Worm (Caenorhabditis elegans) whole organism, young adult: Measurements from ENCODE around the gene msra-1.

ENCODE experiments used
- B0019.2 ChIP-seq: fragments of 200-800 bp; sonication (Bioruptor generic); conservative IDR thresholded peaks from 2 replicates; pipeline ENCODE4 v1.3.6; 2022; ENCODE audit warnings: missing genetic modification reagents, missing genetic modification characterization, missing compliant biosample characterization
- C06A6.2 ChIP-seq: fragments of 200-800 bp; sonication (Bioruptor generic); conservative IDR thresholded peaks from 2 replicates; pipeline ENCODE4 v1.3.6; 2022; ENCODE audit warnings: missing genetic modification characterization, missing compliant biosample characterization
- F10E7.11 ChIP-seq: sonication (generic microtip); optimal IDR thresholded peaks from 2 replicates; lab custom pipeline; 2017; ENCODE audit warnings: mild to moderate bottlenecking, missing genetic modification characterization, moderate library complexity, missing compliant biosample characterization
- F22D6.2 ChIP-seq: sonication (generic microtip); optimal IDR thresholded peaks from 2 replicates; lab custom pipeline; 2016; ENCODE audit warnings: mild to moderate bottlenecking, missing genetic modification characterization, missing compliant biosample characterization
- F23B12.7 ChIP-seq: sonication (generic microtip); optimal IDR thresholded peaks from 2 replicates; lab custom pipeline; 2017; ENCODE audit warnings: missing genetic modification characterization, mild to moderate bottlenecking, missing compliant biosample characterization, antibody characterized with exemption, moderate library complexity; ENCODE audit not compliant: insufficient read depth
- F57C9.4 ChIP-seq: sonication (generic microtip); optimal IDR thresholded peaks from 2 replicates; lab custom pipeline; 2017; ENCODE audit warnings: mild to moderate bottlenecking, missing genetic modification characterization, missing compliant biosample characterization
- K11D2.4 ChIP-seq: fragments of 200-800 bp; sonication (Bioruptor generic); IDR thresholded peaks from 2 replicates; pipeline ENCODE4 v1.3.6; 2022; ENCODE audit warnings: missing genetic modification reagents, missing genetic modification characterization, missing compliant biosample characterization
- Y53G8AR.9 ChIP-seq: fragments of 200-800 bp; sonication (Bioruptor generic); conservative IDR thresholded peaks from 2 replicates; pipeline ENCODE4 v1.3.6; 2022; ENCODE audit warnings: missing genetic modification reagents, missing genetic modification characterization, missing compliant biosample characterization
- Y56A3A.18 ChIP-seq: fragments of 200-800 bp; sonication (Bioruptor generic); IDR thresholded peaks from 2 replicates; pipeline ENCODE4 v1.3.6; 2022; ENCODE audit warnings: missing genetic modification reagents, missing genetic modification characterization, missing compliant biosample characterization
- aptf-3 ChIP-seq: fragments of 200-800 bp; sonication (Bioruptor generic); IDR thresholded peaks from 2 replicates; pipeline ENCODE4 v1.3.6; 2022; ENCODE audit warnings: missing genetic modification characterization, missing compliant biosample characterization
- atf-7 ChIP-seq: sonication (generic microtip); optimal IDR thresholded peaks from 2 replicates; lab custom pipeline; 2017; ENCODE audit warnings: mild to moderate bottlenecking, missing genetic modification characterization, missing compliant biosample characterization
- attf-6 ChIP-seq: fragments of 200-800 bp; sonication (Bioruptor generic); IDR thresholded peaks from 2 replicates; pipeline ENCODE4 v1.3.6; 2022; ENCODE audit warnings: missing genetic modification reagents, missing genetic modification characterization, missing compliant biosample characterization
- bed-2 ChIP-seq: fragments of 200-800 bp; sonication (Bioruptor generic); IDR thresholded peaks from 2 replicates; pipeline ENCODE4 v1.3.6; 2022; ENCODE audit warnings: missing genetic modification reagents, missing genetic modification characterization, missing compliant biosample characterization
- ceh-27 ChIP-seq: fragments of 200-800 bp; sonication (Bioruptor generic); optimal IDR thresholded peaks from 2 replicates; lab custom pipeline; 2018; ENCODE audit warnings: mild to moderate bottlenecking, missing genetic modification characterization, moderate library complexity, missing compliant biosample characterization
- ceh-40 ChIP-seq: fragments of 200-800 bp; sonication (Bioruptor generic); IDR thresholded peaks from 2 replicates; pipeline ENCODE4 v1.3.6; 2022; ENCODE audit warnings: missing genetic modification characterization, missing compliant biosample characterization
- chd-7 ChIP-seq: sonication (generic microtip); optimal IDR thresholded peaks from 2 replicates; lab custom pipeline; 2016; ENCODE audit warnings: mild to moderate bottlenecking, missing genetic modification characterization, moderate library complexity, missing compliant biosample characterization
- dox-1 ChIP-seq: fragments of 200-800 bp; sonication (Bioruptor generic); IDR thresholded peaks from 2 replicates; pipeline ENCODE4 v1.3.6; 2022; ENCODE audit warnings: missing genetic modification reagents, missing genetic modification characterization, missing compliant biosample characterization
- dpff-1 ChIP-seq: sonication (generic microtip); optimal IDR thresholded peaks from 2 replicates; lab custom pipeline; 2017; ENCODE audit warnings: mild to moderate bottlenecking, missing genetic modification characterization, missing compliant biosample characterization
- efl-1 ChIP-seq: fragments of 150-350 bp; optimal IDR thresholded peaks from 2 replicates; lab custom pipeline; 2014; ENCODE audit warnings: missing biosample characterization, missing genetic modification reagents, missing genetic modification characterization
- ekl-4 ChIP-seq: fragments of 200-800 bp; sonication (Bioruptor generic); IDR thresholded peaks from 2 replicates; pipeline ENCODE4 v1.3.6; 2022; ENCODE audit warnings: missing genetic modification reagents, missing genetic modification characterization, missing compliant biosample characterization
- gei-17 ChIP-seq: fragments of 200-800 bp; sonication (Bioruptor generic); optimal IDR thresholded peaks from 2 replicates; lab custom pipeline; 2018; ENCODE audit warnings: mild to moderate bottlenecking, missing genetic modification characterization, missing compliant biosample characterization
- lin-35 ChIP-seq, 3 experiments: fragments of 150-350 bp in 2 of 3; sonication (generic microtip) in 1 of 3; optimal IDR thresholded peaks; 2 replicates each; lab custom pipeline; 2014 to 2018; ENCODE audit warnings: missing biosample characterization in 3 of 3, missing genetic modification characterization in 3 of 3, missing genetic modification reagents in 3 of 3
- lin-40 ChIP-seq: sonication (generic microtip); optimal IDR thresholded peaks from 2 replicates; lab custom pipeline; 2016; ENCODE audit warnings: missing genetic modification characterization, mild to moderate bottlenecking, missing compliant biosample characterization, missing genotype, missing genetic modification reagents
- lin-54 ChIP-seq: fragments of 200-800 bp; sonication (Bioruptor generic); optimal IDR thresholded peaks from 2 replicates; lab custom pipeline; 2018; ENCODE audit warnings: mild to moderate bottlenecking, missing genetic modification characterization, missing compliant biosample characterization
- lsy-27 ChIP-seq: sonication (generic microtip); optimal IDR thresholded peaks from 2 replicates; lab custom pipeline; 2017; ENCODE audit warnings: missing genetic modification characterization, mild to moderate bottlenecking, missing compliant biosample characterization, antibody characterized with exemption, missing genotype, borderline replicate concordance; ENCODE audit not compliant: insufficient read depth
- madf-10 ChIP-seq: sonication (generic microtip); optimal IDR thresholded peaks from 2 replicates; lab custom pipeline; 2016; ENCODE audit warnings: mild to moderate bottlenecking, missing genetic modification characterization, missing compliant biosample characterization
- mel-28 ChIP-seq: sonication (generic microtip); optimal IDR thresholded peaks from 2 replicates; lab custom pipeline; 2016; ENCODE audit warnings: borderline replicate concordance, mild to moderate bottlenecking, missing genetic modification characterization, missing compliant biosample characterization
- nfya-1 ChIP-seq: sonication (generic microtip); optimal IDR thresholded peaks from 2 replicates; lab custom pipeline; 2017; ENCODE audit warnings: antibody characterized with exemption, missing compliant biosample characterization, missing genetic modification characterization, borderline replicate concordance; ENCODE audit not compliant: insufficient read depth
- rcor-1 ChIP-seq: fragments of 200-800 bp; sonication (Bioruptor generic); IDR thresholded peaks from 2 replicates; pipeline ENCODE4 v1.3.6; 2022; ENCODE audit warnings: missing genetic modification reagents, missing genetic modification characterization, missing compliant biosample characterization
- sdz-38 ChIP-seq: sonication (generic microtip); optimal IDR thresholded peaks from 2 replicates; lab custom pipeline; 2016; ENCODE audit warnings: missing genotype, missing genetic modification characterization, missing compliant biosample characterization
- snpc-4 ChIP-seq, 5 experiments: fragments of 150-350 bp in 1 of 5; sonication (generic microtip) in 4 of 5; optimal IDR thresholded peaks; 2 replicates each; lab custom pipeline; 2014 to 2018; ENCODE audit warnings: missing genetic modification characterization in 5 of 5, missing biosample characterization in 3 of 5, antibody characterized with exemption in 2 of 5, mild to moderate bottlenecking in 2 of 5, missing compliant biosample characterization in 2 of 5, missing genotype in 2 of 5, moderate library complexity in 2 of 5, missing genetic modification reagents in 1 of 5
- unc-62 ChIP-seq: fragments of 150-350 bp; optimal IDR thresholded peaks from 2 replicates; lab custom pipeline; 2014; ENCODE audit warnings: missing biosample characterization, missing genetic modification reagents, missing genetic modification characterization
- zfh-2 ChIP-seq: fragments of 200-800 bp; sonication (Bioruptor generic); conservative IDR thresholded peaks from 2 replicates; pipeline ENCODE4 v1.3.6; 2022; ENCODE audit warnings: missing genetic modification reagents, missing genetic modification characterization, missing compliant biosample characterization
- ztf-25 ChIP-seq: fragments of 200-800 bp; sonication (Bioruptor generic); IDR thresholded peaks from 2 replicates; pipeline ENCODE4 v1.3.6; 2022; ENCODE audit warnings: missing genetic modification reagents, missing genetic modification characterization, missing compliant biosample characterization

msra-1 gene

ce11 chrII:7406438-7406837 lies 42.6 kb upstream of the msra-1 start:
- TF ChIP-seq lin-35 (GFP tag; optimal IDR thresholded peaks at IDR 0.05; lab: Kevin White, UChicago) (no peak), bed-2 (GFP tag; lab: Robert Waterston, UW) (no peak), Y53G8AR.9 (no peak)

ce11 chrII:7405262-7405661 lies 41.4 kb upstream of the msra-1 start:
- no peak for TF ChIP-seq efl-1 (GFP tag; lab: Kevin White, UChicago)
- no peak for TF ChIP-seq bed-2 (GFP tag; lab: Robert Waterston, UW)
- no peak for TF ChIP-seq madf-10
- no peak for TF ChIP-seq ceh-27 (GFP tag; lab: Kevin White, UChicago)
- TF ChIP-seq attf-6 (GFP tag; lab: Robert Waterston, UW): no peak
- no peak for TF ChIP-seq chd-7 (tag; lab: Kevin White, UChicago)
- no peak for TF ChIP-seq F23B12.7
- TF ChIP-seq lin-54 (GFP tag; lab: Kevin White, UChicago): no peak
- TF ChIP-seq snpc-4 (GFP tag; optimal IDR thresholded peaks at IDR 0.05; lab: Kevin White, UChicago): no peak
- no peak for TF ChIP-seq snpc-4 (tag; optimal IDR thresholded peaks at IDR 0.05; lab: Kevin White, UChicago)
- TF ChIP-seq Y56A3A.18 (GFP tag; lab: Robert Waterston, UW): no peak
- no peak for TF ChIP-seq unc-62
- no peak for TF ChIP-seq F10E7.11 (tag; lab: Kevin White, UChicago)
- no peak for TF ChIP-seq zfh-2 (GFP tag; lab: Robert Waterston, UW)
- TF ChIP-seq lin-40: no peak
- no peak for TF ChIP-seq K11D2.4
- no peak for TF ChIP-seq F22D6.2 (tag; lab: Kevin White, UChicago)
- no peak for TF ChIP-seq aptf-3
- TF ChIP-seq dpff-1 (tag; lab: Kevin White, UChicago): no peak
- no peak for TF ChIP-seq ceh-40 (GFP tag; lab: Robert Waterston, UW)
- TF ChIP-seq F57C9.4 (tag; lab: Kevin White, UChicago): no peak
- TF ChIP-seq, all 124 proteins: peak for 0

- no peak for TF ChIP-seq nfya-1
Observed at ce11 chrII:7404001-7404400, 40.2 kb upstream of the msra-1 start.

- TF ChIP-seq rcor-1 (GFP tag; lab: Robert Waterston, UW) (no peak), lsy-27 (no peak), C06A6.2 (no peak), ztf-25 (no peak), atf-7 (tag; lab: Kevin White, UChicago) (no peak), dox-1 (GFP tag; lab: Robert Waterston, UW) (no peak), sdz-38 (tag; lab: Kevin White, UChicago) (no peak), ekl-4 (no peak), mel-28 (tag; lab: Kevin White, UChicago) (no peak), B0019.2 (GFP tag; lab: Robert Waterston, UW) (no peak), gei-17 (GFP tag; lab: Kevin White, UChicago) (no peak)
Observed at ce11 chrII:7402625-7403024, 38.8 kb upstream of the msra-1 start, which contains the start of gene nas-7. TSS of gene nas-7 (minus strand) at chrII:7402725.
